Worm (Caenorhabditis elegans) whole organism, L2 larva: Measurements from ENCODE around the gene R11G1.11.

Experiments
- C34F6.9 ChIP-seq: fragments of 150-350 bp; optimal IDR thresholded peaks from 2 replicates; lab custom pipeline; 2014; ENCODE audit warnings: missing biosample characterization, missing genetic modification characterization
- F13H6.1 ChIP-seq: sonication (generic microtip); optimal IDR thresholded peaks from 2 replicates; lab custom pipeline; 2016; ENCODE audit warnings: missing genetic modification characterization, missing compliant biosample characterization
- alr-1 ChIP-seq: fragments of 150-350 bp; optimal IDR thresholded peaks from 2 replicates; lab custom pipeline; 2014; ENCODE audit warnings: missing biosample characterization, missing genetic modification characterization
- aly-2 ChIP-seq: fragments of 150-350 bp; optimal IDR thresholded peaks from 2 replicates; lab custom pipeline; 2014; ENCODE audit warnings: missing biosample characterization, missing genetic modification characterization
- ama-1 ChIP-seq: fragments of 150-350 bp; optimal IDR thresholded peaks from 2 replicates; lab custom pipeline; 2018; ENCODE audit warnings: inconsistent platforms
- ceh-16 ChIP-seq: fragments of 150-350 bp; optimal IDR thresholded peaks from 2 replicates; lab custom pipeline; 2014; ENCODE audit warnings: missing biosample characterization, missing genetic modification characterization
- ceh-82 ChIP-seq: fragments of 150-350 bp; optimal IDR thresholded peaks from 2 replicates; lab custom pipeline; 2014; ENCODE audit warnings: missing biosample characterization, missing genetic modification characterization
- crh-2 ChIP-seq: sonication (generic microtip); optimal IDR thresholded peaks from 2 replicates; lab custom pipeline; 2017; ENCODE audit warnings: missing biosample characterization, missing genetic modification characterization
- dmd-4 ChIP-seq: sonication (generic microtip); optimal IDR thresholded peaks from 2 replicates; lab custom pipeline; 2017; ENCODE audit warnings: missing biosample characterization, missing genetic modification characterization
- egl-27 ChIP-seq: sonication (generic microtip); optimal IDR thresholded peaks from 3 replicates; lab custom pipeline; 2017; ENCODE audit warnings: missing biosample characterization, missing genetic modification reagents, missing genetic modification characterization
- elt-3 ChIP-seq: sonication (generic microtip); optimal IDR thresholded peaks from 2 replicates; lab custom pipeline; 2017; ENCODE audit warnings: missing biosample characterization, missing genetic modification characterization
- fos-1 ChIP-seq: fragments of 150-350 bp; optimal IDR thresholded peaks from 2 replicates; lab custom pipeline; 2014; ENCODE audit warnings: missing biosample characterization, missing genetic modification characterization
- gmeb-1 ChIP-seq: fragments of 150-350 bp; optimal IDR thresholded peaks from 2 replicates; lab custom pipeline; 2014; ENCODE audit warnings: missing biosample characterization, missing genetic modification characterization
- lin-11 ChIP-seq: fragments of 150-350 bp; sonication (generic microtip); optimal IDR thresholded peaks from 2 replicates; lab custom pipeline; 2014; ENCODE audit warnings: missing biosample characterization, missing genetic modification characterization, inconsistent platforms, mixed read lengths
- lin-13 ChIP-seq: fragments of 150-350 bp; optimal IDR thresholded peaks from 2 replicates; lab custom pipeline; 2014; ENCODE audit warnings: missing biosample characterization, missing genetic modification reagents, missing genetic modification characterization
- lin-39 ChIP-seq: fragments of 150-350 bp; optimal IDR thresholded peaks from 2 replicates; lab custom pipeline; 2014; ENCODE audit warnings: missing biosample characterization, missing genetic modification reagents, missing genetic modification characterization
- lsy-2 ChIP-seq, 2 experiments: fragments of 150-350 bp in 1 of 2; sonication (generic microtip) in 1 of 2; optimal IDR thresholded peaks; 2 replicates each; lab custom pipeline; 2014 to 2017; ENCODE audit warnings: missing biosample characterization in 2 of 2, missing genetic modification characterization in 2 of 2
- mab-5 ChIP-seq: fragments of 150-350 bp; optimal IDR thresholded peaks from 2 replicates; lab custom pipeline; 2014; ENCODE audit warnings: missing biosample characterization, missing genetic modification characterization
- mbf-1 ChIP-seq: sonication (generic microtip); optimal IDR thresholded peaks from 2 replicates; lab custom pipeline; 2017; ENCODE audit warnings: missing biosample characterization, missing genetic modification characterization
- nhr-11 ChIP-seq: fragments of 150-350 bp; optimal IDR thresholded peaks from 2 replicates; lab custom pipeline; 2014; ENCODE audit warnings: missing biosample characterization, missing genetic modification characterization
- nhr-129 ChIP-seq: fragments of 150-350 bp; optimal IDR thresholded peaks from 2 replicates; lab custom pipeline; 2014; ENCODE audit warnings: missing biosample characterization, missing genetic modification characterization
- nhr-21 ChIP-seq: fragments of 150-350 bp; optimal IDR thresholded peaks from 2 replicates; lab custom pipeline; 2014; ENCODE audit warnings: missing biosample characterization, missing genetic modification characterization
- nhr-25 ChIP-seq: fragments of 150-350 bp; sonication (generic microtip); optimal IDR thresholded peaks from 3 replicates; lab custom pipeline; 2014; ENCODE audit warnings: missing biosample characterization, missing genetic modification characterization
- peb-1 ChIP-seq: fragments of 150-350 bp; optimal IDR thresholded peaks from 2 replicates; lab custom pipeline; 2014; ENCODE audit warnings: missing biosample characterization, missing genetic modification characterization
- sem-4 ChIP-seq: fragments of 150-350 bp; optimal IDR thresholded peaks from 2 replicates; lab custom pipeline; 2014; ENCODE audit warnings: missing biosample characterization, missing genetic modification reagents, missing genetic modification characterization
- sma-3 ChIP-seq: sonication (generic microtip); optimal IDR thresholded peaks from 2 replicates; lab custom pipeline; 2016; ENCODE audit warnings: missing genetic modification reagents, missing genetic modification characterization, missing compliant biosample characterization
- sma-9 ChIP-seq, 2 experiments: fragments of 150-350 bp in 1 of 2; sonication (generic microtip) in 1 of 2; optimal IDR thresholded peaks; 2 replicates each; lab custom pipeline; 2014 to 2016; ENCODE audit warnings: missing genetic modification characterization in 2 of 2, mild to moderate bottlenecking in 1 of 2, missing biosample characterization in 1 of 2, missing compliant biosample characterization in 1 of 2, missing genetic modification reagents in 1 of 2, moderate library complexity in 1 of 2
- unc-39 ChIP-seq: fragments of 150-350 bp; optimal IDR thresholded peaks from 2 replicates; lab custom pipeline; 2014; ENCODE audit warnings: missing biosample characterization, missing genetic modification characterization
- unc-55 ChIP-seq: fragments of 150-350 bp; sonication (generic microtip); optimal IDR thresholded peaks from 3 replicates; lab custom pipeline; 2014; ENCODE audit warnings: missing biosample characterization, missing genetic modification reagents, missing genetic modification characterization
- zag-1 ChIP-seq: fragments of 150-350 bp; optimal IDR thresholded peaks from 2 replicates; lab custom pipeline; 2014; ENCODE audit warnings: missing biosample characterization, missing genetic modification characterization
- ztf-1 ChIP-seq: fragments of 200-800 bp; sonication (Bioruptor generic); conservative IDR thresholded peaks from 2 replicates; pipeline ENCODE4 v1.3.6; 2022; ENCODE audit warnings: missing genetic modification characterization, missing compliant biosample characterization

The R11G1.11 gene

DNA sequence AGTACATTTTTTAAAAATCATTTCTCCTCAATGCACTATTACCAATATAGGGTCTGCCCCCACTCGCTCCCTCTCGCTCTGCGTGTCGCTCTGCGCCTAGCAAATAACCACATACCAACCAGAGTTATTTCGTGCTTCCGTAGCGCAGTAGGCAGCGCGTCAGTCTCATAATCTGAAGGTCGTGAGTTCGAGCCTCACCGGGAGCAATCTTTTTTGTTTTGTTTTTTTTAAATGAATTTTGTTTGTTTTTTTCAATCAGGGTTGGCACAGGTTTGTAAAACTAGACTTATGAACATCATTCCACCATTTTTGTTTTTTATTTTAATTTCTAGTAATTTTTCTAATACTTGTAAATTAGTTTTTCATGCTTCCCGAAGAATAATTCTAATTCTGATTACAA lies 42.9 kb downstream of the R11G1.11 start:
- TF ChIP-seq gmeb-1 (peak; percentile 45), nhr-25 (peak; percentile 4), nhr-21 (tag; lab: Kevin White, UChicago) (peak; percentile 14), zag-1 (tag; lab: Kevin White, UChicago) (peak; percentile 55), fos-1 (peak; percentile 57), sma-3 (GFP tag; lab: Kevin White, UChicago) (peak; percentile 40), ztf-1 (no peak), nhr-129 (tag; lab: Kevin White, UChicago) (peak; percentile 79), crh-2 (peak; percentile 57), egl-27 (tag; lab: Kevin White, UChicago) (no peak), sem-4 (tag; lab: Kevin White, UChicago) (peak; percentile 9), ceh-82 (no peak), lin-39 (peak; percentile 7), alr-1 (no peak), lin-13 (GFP tag; lab: Kevin White, UChicago) (peak; percentile 45), lsy-2 (tag; optimal IDR thresholded peaks at IDR 0.05; lab: Kevin White, UChicago) (peak; percentile 42 to 53), mab-5 (tag; lab: Kevin White, UChicago) (peak; percentile 49), C34F6.9 (tag; lab: Kevin White, UChicago) (peak; percentile 41), lin-11 (tag; lab: Kevin White, UChicago) (peak; percentile 35), unc-55 (GFP tag; lab: Kevin White, UChicago) (peak; percentile 79), dmd-4 (tag; lab: Kevin White, UChicago) (no peak), sma-9 (GFP tag; optimal IDR thresholded peaks at IDR 0.05; lab: Kevin White, UChicago) (peak; percentile 81), sma-9 (tag; optimal IDR thresholded peaks at IDR 0.05; lab: Kevin White, UChicago) (no peak), F13H6.1 (tag; lab: Kevin White, UChicago) (peak; percentile 76), ceh-16 (tag; lab: Kevin White, UChicago) (no peak), mbf-1 (tag; lab: Kevin White, UChicago) (no peak)

- TF ChIP-seq mab-5 (tag; lab: Kevin White, UChicago) (no peak), lin-13 (GFP tag; lab: Kevin White, UChicago) (no peak), lin-39 (no peak), elt-3 (tag; lab: Kevin White, UChicago) (no peak), ama-1 (no peak), unc-39 (tag; lab: Kevin White, UChicago) (no peak), aly-2 (no peak), gmeb-1 (no peak), peb-1 (tag; lab: Kevin White, UChicago) (no peak), nhr-11 (tag; lab: Kevin White, UChicago) (no peak)
Observed at ce11 chrX:3701861-3702260, 47.1 kb downstream of the R11G1.11 start.
